Fruit fly (Drosophila melanogaster) whole organism, embryonic: ENCODE results near the gene vas.

Source experiments
- Adf1 ChIP-seq: fragments of 200-800 bp; sonication (Bioruptor generic); IDR thresholded peaks from 2 replicates; pipeline ENCODE4 v1.3.6; 2022; ENCODE audit warnings: missing biosample characterization, missing genetic modification characterization
- CG11723 ChIP-seq: fragments of 200-800 bp; sonication (Bioruptor generic); optimal IDR thresholded peaks from 2 replicates; lab custom pipeline; 2017; ENCODE audit warnings: missing biosample characterization, mild to moderate bottlenecking, missing genetic modification characterization
- CG12104 ChIP-seq: fragments of 200-800 bp; sonication (Bioruptor generic); optimal IDR thresholded peaks from 3 replicates; lab custom pipeline; 2016; ENCODE audit warnings: missing biosample characterization, missing genetic modification characterization
- CG12942 ChIP-seq: fragments of 200-800 bp; sonication (Bioruptor generic); optimal IDR thresholded peaks from 3 replicates; lab custom pipeline; 2016; ENCODE audit warnings: missing biosample characterization, missing genetic modification characterization
- CG13775 ChIP-seq: fragments of 200-800 bp; sonication (Bioruptor generic); optimal IDR thresholded peaks from 3 replicates; lab custom pipeline; 2017; ENCODE audit warnings: missing biosample characterization, mild to moderate bottlenecking, missing genetic modification characterization
- CG15073 ChIP-seq: fragments of 200-800 bp; sonication (Bioruptor generic); optimal IDR thresholded peaks from 2 replicates; lab custom pipeline; 2016; ENCODE audit warnings: missing biosample characterization, missing genetic modification characterization
- CG15514 ChIP-seq: fragments of 200-800 bp; sonication (Bioruptor generic); optimal IDR thresholded peaks from 3 replicates; lab custom pipeline; 2017; ENCODE audit warnings: missing biosample characterization, missing genetic modification characterization, mild to moderate bottlenecking, moderate library complexity, missing genetic modification reagents
- CG15601 ChIP-seq: fragments of 200-800 bp; sonication (Bioruptor generic); optimal IDR thresholded peaks from 3 replicates; lab custom pipeline; 2019; ENCODE audit warnings: missing biosample characterization, mild to moderate bottlenecking, missing genetic modification characterization, moderate library complexity
- CG17802 ChIP-seq: fragments of 200-800 bp; sonication (Bioruptor generic); optimal IDR thresholded peaks from 2 replicates; lab custom pipeline; 2018; ENCODE audit warnings: missing biosample characterization, mild to moderate bottlenecking, missing genetic modification characterization, moderate library complexity
- CG1832 ChIP-seq: fragments of 200-800 bp; sonication (Bioruptor generic); optimal IDR thresholded peaks from 2 replicates; lab custom pipeline; 2017; ENCODE audit warnings: missing biosample characterization, mild to moderate bottlenecking, missing genetic modification characterization, inconsistent platforms
- CG2116 ChIP-seq: fragments of 200-800 bp; sonication (Bioruptor generic); optimal IDR thresholded peaks from 3 replicates; lab custom pipeline; 2018; ENCODE audit warnings: missing biosample characterization, mild to moderate bottlenecking, missing genetic modification characterization
- CG32532 ChIP-seq: fragments of 200-800 bp; sonication (Bioruptor generic); IDR thresholded peaks from 2 replicates; pipeline ENCODE4 v1.3.6; 2022; ENCODE audit warnings: missing biosample characterization, missing genetic modification characterization
- CG33557 ChIP-seq: fragments of 200-800 bp; sonication (Bioruptor generic); optimal IDR thresholded peaks from 2 replicates; lab custom pipeline; 2019; ENCODE audit warnings: missing biosample characterization, mild to moderate bottlenecking, missing genetic modification characterization, moderate library complexity
- CG34422 ChIP-seq: fragments of 200-800 bp; sonication (Bioruptor generic); IDR thresholded peaks from 3 replicates; pipeline ENCODE4 v1.3.6; 2022; ENCODE audit warnings: missing biosample characterization, missing genetic modification characterization
- CG42726 ChIP-seq: fragments of 200-800 bp; sonication (Bioruptor generic); IDR thresholded peaks from 2 replicates; pipeline ENCODE4 v1.3.6; 2022; ENCODE audit warnings: missing biosample characterization, missing genetic modification characterization; ENCODE audit not compliant: partially characterized antibody
- CG43689 ChIP-seq: fragments of 200-800 bp; sonication (Bioruptor generic); IDR thresholded peaks from 2 replicates; pipeline ENCODE4 v1.3.6; 2022; ENCODE audit warnings: missing biosample characterization, missing genetic modification characterization
- CG6654 ChIP-seq: fragments of 200-800 bp; sonication (Bioruptor generic); optimal IDR thresholded peaks from 2 replicates; lab custom pipeline; 2017; ENCODE audit warnings: missing biosample characterization, mild to moderate bottlenecking, missing genetic modification characterization
- CG7271 ChIP-seq: fragments of 200-800 bp; sonication (Bioruptor generic); optimal IDR thresholded peaks from 2 replicates; lab custom pipeline; 2018; ENCODE audit warnings: missing biosample characterization, mild to moderate bottlenecking, missing genetic modification characterization, moderate library complexity
- CG7839 ChIP-seq: fragments of 200-800 bp; sonication (Bioruptor generic); optimal IDR thresholded peaks from 3 replicates; lab custom pipeline; 2018; ENCODE audit warnings: missing biosample characterization, mild to moderate bottlenecking, missing genetic modification characterization, moderate library complexity
- CG8478 ChIP-seq: fragments of >200 bp; optimal IDR thresholded peaks from 2 replicates; lab custom pipeline; 2018
- CkIIα-i1 ChIP-seq: fragments of 200-800 bp; sonication (Bioruptor generic); IDR thresholded peaks from 2 replicates; pipeline ENCODE4 v1.3.6; 2022; ENCODE audit warnings: missing biosample characterization, missing genetic modification characterization
- Dip2 ChIP-seq: fragments of 200-800 bp; sonication (Bioruptor generic); IDR thresholded peaks from 2 replicates; pipeline ENCODE4 v1.3.6; 2022; ENCODE audit warnings: missing biosample characterization, missing genetic modification characterization
- Dref ChIP-seq: fragments of 200-800 bp; sonication (Bioruptor generic); IDR thresholded peaks from 2 replicates; pipeline ENCODE4 v1.3.6; 2022; ENCODE audit warnings: missing biosample characterization, missing genetic modification characterization
- Gsc ChIP-seq: fragments of 200-800 bp; sonication (Bioruptor generic); IDR thresholded peaks from 2 replicates; pipeline ENCODE4 v1.3.6; 2022; ENCODE audit warnings: missing biosample characterization, missing genetic modification characterization
- HmgD ChIP-seq: fragments of 200-800 bp; sonication (Bioruptor generic); optimal IDR thresholded peaks from 3 replicates; lab custom pipeline; 2016; ENCODE audit warnings: missing biosample characterization, missing genetic modification characterization
- MESR4 ChIP-seq: fragments of 200-800 bp; sonication (Bioruptor generic); optimal IDR thresholded peaks from 2 replicates; lab custom pipeline; 2018; ENCODE audit warnings: missing biosample characterization, mild to moderate bottlenecking, missing genetic modification characterization, moderate library complexity
- Mrtf ChIP-seq: fragments of 200-800 bp; sonication (Bioruptor generic); IDR thresholded peaks from 3 replicates; pipeline ENCODE4 v1.3.6; 2022; ENCODE audit warnings: missing biosample characterization, missing genetic modification characterization
- NC2β ChIP-seq: fragments of 200-800 bp; sonication (Bioruptor generic); optimal IDR thresholded peaks from 2 replicates; lab custom pipeline; 2016; ENCODE audit warnings: missing biosample characterization, missing genetic modification characterization
- Nf-YC ChIP-seq: fragments of 200-800 bp; optimal IDR thresholded peaks from 3 replicates; lab custom pipeline; 2019; ENCODE audit warnings: missing biosample characterization, mild to moderate bottlenecking, missing genetic modification characterization, moderate library complexity
- Pdp1 ChIP-seq, 2 experiments: fragments of 200-800 bp; sonication (Bioruptor generic); optimal IDR thresholded peaks; 3 replicates each; lab custom pipeline; 2016; ENCODE audit warnings: missing biosample characterization in 2 of 2, missing genetic modification characterization in 2 of 2, mild to moderate bottlenecking in 1 of 2, moderate library complexity in 1 of 2
- Scr ChIP-seq: fragments of 200-800 bp; sonication (Bioruptor generic); IDR thresholded peaks from 2 replicates; pipeline ENCODE4 v1.3.6; 2022; ENCODE audit warnings: missing biosample characterization, missing genetic modification characterization; ENCODE audit not compliant: partially characterized antibody
- Sin3A ChIP-seq: fragments of >200 bp; optimal IDR thresholded peaks from 2 replicates; lab custom pipeline; 2018
- Sry-β ChIP-seq: fragments of 200-800 bp; sonication (Bioruptor generic); optimal IDR thresholded peaks from 2 replicates; lab custom pipeline; 2018; ENCODE audit warnings: missing biosample characterization, mild to moderate bottlenecking, missing genetic modification characterization, moderate library complexity
- ap ChIP-seq: fragments of 200-800 bp; sonication (Bioruptor generic); IDR thresholded peaks from 2 replicates; pipeline ENCODE4 v1.3.6; 2022; ENCODE audit warnings: missing biosample characterization, missing genetic modification characterization
- bbx ChIP-seq: fragments of 200-800 bp; sonication (Bioruptor generic); IDR thresholded peaks from 2 replicates; pipeline ENCODE4 v1.3.6; 2022; ENCODE audit warnings: missing biosample characterization, missing genetic modification characterization; ENCODE audit not compliant: partially characterized antibody
- crp ChIP-seq, 2 experiments: fragments of 200-800 bp; sonication (Bioruptor generic); optimal IDR thresholded peaks; 2 replicates in 1 of 2; 3 replicates in 1 of 2; lab custom pipeline; 2017; ENCODE audit warnings: missing biosample characterization in 2 of 2, missing genetic modification characterization in 2 of 2, mild to moderate bottlenecking in 1 of 2, moderate library complexity in 1 of 2
- cwo ChIP-seq: fragments of 200-800 bp; sonication (Bioruptor generic); optimal IDR thresholded peaks from 3 replicates; lab custom pipeline; 2017; ENCODE audit warnings: missing biosample characterization, missing genetic modification characterization, mild to moderate bottlenecking, moderate library complexity, missing genetic modification reagents
- dati ChIP-seq: fragments of 200-800 bp; sonication (Bioruptor generic); IDR thresholded peaks from 2 replicates; pipeline ENCODE4 v1.3.6; 2022; ENCODE audit warnings: missing biosample characterization, missing genetic modification characterization
- emc ChIP-seq: fragments of 200-800 bp; sonication (Bioruptor generic); optimal IDR thresholded peaks from 2 replicates; lab custom pipeline; 2016; ENCODE audit warnings: missing biosample characterization, missing genetic modification characterization
- gce ChIP-seq: fragments of 200-800 bp; sonication (Bioruptor generic); IDR thresholded peaks from 3 replicates; pipeline ENCODE4 v1.3.6; 2022; ENCODE audit warnings: missing biosample characterization, missing genetic modification characterization
- ham ChIP-seq: fragments of 200-800 bp; sonication (Bioruptor generic); IDR thresholded peaks from 2 replicates; pipeline ENCODE4 v1.3.6; 2022; ENCODE audit warnings: missing biosample characterization, missing genetic modification characterization
- inv ChIP-seq: fragments of 200-800 bp; sonication (Bioruptor generic); IDR thresholded peaks from 2 replicates; pipeline ENCODE4 v1.3.6; 2022; ENCODE audit warnings: missing biosample characterization, missing genetic modification characterization; ENCODE audit not compliant: partially characterized antibody
- knrl ChIP-seq: fragments of 200-800 bp; sonication (Bioruptor generic); IDR thresholded peaks from 3 replicates; pipeline ENCODE4 v1.3.6; 2022; ENCODE audit warnings: missing biosample characterization, missing genetic modification characterization; ENCODE audit not compliant: partially characterized antibody
- rib ChIP-seq: fragments of 200-800 bp; sonication (Bioruptor generic); IDR thresholded peaks from 2 replicates; pipeline ENCODE4 v1.3.6; 2022; ENCODE audit warnings: missing biosample characterization, missing genetic modification characterization
- slbo ChIP-seq: fragments of 200-800 bp; sonication (Bioruptor generic); IDR thresholded peaks from 2 replicates; pipeline ENCODE4 v1.3.6; 2022; ENCODE audit warnings: missing biosample characterization, missing genetic modification characterization
- sqz ChIP-seq: fragments of 200-800 bp; sonication (Bioruptor generic); optimal IDR thresholded peaks from 3 replicates; lab custom pipeline; 2018; ENCODE audit warnings: missing biosample characterization, mild to moderate bottlenecking, missing genetic modification characterization
- ssp ChIP-seq: fragments of 200-800 bp; sonication (Bioruptor generic); IDR thresholded peaks from 2 replicates; pipeline ENCODE4 v1.3.6; 2022; ENCODE audit warnings: missing biosample characterization, missing genetic modification characterization
- stwl ChIP-seq: fragments of 200-800 bp; sonication (Bioruptor generic); optimal IDR thresholded peaks from 3 replicates; lab custom pipeline; 2018; ENCODE audit warnings: missing biosample characterization, mild to moderate bottlenecking, missing genetic modification characterization, moderate library complexity
- vfl ChIP-seq: fragments of 200-800 bp; sonication (Bioruptor generic); optimal IDR thresholded peaks from 2 replicates; lab custom pipeline; 2016; ENCODE audit warnings: missing biosample characterization, missing genetic modification characterization
- vvl ChIP-seq: fragments of 200-800 bp; sonication (Bioruptor generic); IDR thresholded peaks from 2 replicates; pipeline ENCODE4 v1.3.6; 2022; ENCODE audit warnings: missing biosample characterization, missing genetic modification characterization
- zfh2 ChIP-seq: fragments of 200-800 bp; sonication (Bioruptor generic); optimal IDR thresholded peaks from 2 replicates; lab custom pipeline; 2016; ENCODE audit warnings: missing biosample characterization, missing genetic modification characterization

The vas gene

dm6 chr2L:15060580-15061005 is 863 bp upstream of the vas start, which contains the start of gene TfIIS (continued):
- TF ChIP-seq Sin3A (peak; percentile 74), CG33557 (GFP tag; lab: Kevin White, UChicago) (no peak), inv (GFP tag; lab: Robert Waterston, UW) (peak; percentile 14; the same call in 1 of the 2 replicates), CG11723 (GFP tag; lab: Kevin White, UChicago) (no peak), CG32532 (GFP tag; lab: Robert Waterston, UW) (peak; percentile 18; the same call in 1 of the 2 replicates), ap (GFP tag; lab: Robert Waterston, UW) (no peak), dati (GFP tag; lab: Robert Waterston, UW) (no peak), Mrtf (GFP tag; lab: Robert Waterston, UW) (no peak), CG8478 (lab: Kevin White, UChicago) (peak; percentile 79), Nf-YC (tag; lab: Kevin White, UChicago) (peak; percentile 18), HmgD (peak; percentile 93), emc (GFP tag; lab: Kevin White, UChicago) (no peak), Gsc (no peak), CG13775 (GFP tag; lab: Kevin White, UChicago) (no peak), Dip2 (no peak), CG12104 (GFP tag; lab: Kevin White, UChicago) (no peak), CG12942 (GFP tag; lab: Kevin White, UChicago) (no peak), CG7839 (tag; lab: Kevin White, UChicago) (peak; percentile 16), CG34422 (GFP tag; lab: Robert Waterston, UW) (peak; percentile 54; the same call in 2 of the 3 replicates), CG6654 (GFP tag; lab: Kevin White, UChicago) (no peak), cwo (GFP tag; lab: Kevin White, UChicago) (no peak), CG42726 (GFP tag; lab: Robert Waterston, UW) (0 out of 2 replicates have a peak, but pooled peaks have one; percentile 63), ham (GFP tag; lab: Robert Waterston, UW) (no peak), vvl (GFP tag; lab: Robert Waterston, UW) (peak; percentile 58), bbx (GFP tag; lab: Robert Waterston, UW) (peak; percentile 17; the same call in 1 of the 2 replicates), Sry-β (no peak), crp (GFP tag; optimal IDR thresholded peaks at IDR 0.05; lab: Kevin White, UChicago) (peak in 1 of 2 experiments; percentile 30), MESR4 (GFP tag; lab: Kevin White, UChicago) (peak; percentile 87), ssp (GFP tag; lab: Robert Waterston, UW) (peak; percentile 72), CG2116 (peak; percentile 30), CkIIα-i1 (GFP tag; lab: Robert Waterston, UW) (no peak), stwl (tag; lab: Kevin White, UChicago) (peak; percentile 96), Pdp1 (GFP tag; optimal IDR thresholded peaks at IDR 0.05; lab: Kevin White, UChicago) (peak in 1 of 2 experiments; percentile 49), slbo (peak; percentile 29; the same call in 1 of the 2 replicates), vfl (GFP tag; lab: Kevin White, UChicago) (no peak), CG15601 (tag; lab: Kevin White, UChicago) (peak; percentile 76), knrl (GFP tag; lab: Robert Waterston, UW) (peak; percentile 61; the same call in 2 of the 3 replicates), CG15514 (GFP tag; lab: Kevin White, UChicago) (peak; percentile 61), CG15073 (GFP tag; lab: Kevin White, UChicago) (no peak), gce (no peak), sqz (peak; percentile 67), CG43689 (GFP tag; lab: Robert Waterston, UW) (no peak), Dref (GFP tag; lab: Robert Waterston, UW) (peak; percentile 54), rib (GFP tag; lab: Robert Waterston, UW) (0 out of 2 replicates have a peak, but pooled peaks have one; percentile 5), Adf1 (GFP tag; lab: Robert Waterston, UW) (peak; percentile 13; the same call in 1 of the 2 replicates), CG1832 (no peak), NC2β (peak; percentile 47), CG17802 (peak; percentile 56), Scr (GFP tag; lab: Robert Waterston, UW) (peak; percentile 46; the same call in 1 of the 2 replicates), zfh2 (GFP tag; lab: Kevin White, UChicago) (no peak), CG7271 (tag; lab: Kevin White, UChicago) (no peak)
